Worm (Caenorhabditis elegans) whole organism, late embryonic: Measurements from ENCODE around the gene R11H6.4.

Source experiments
- C08G9.2 ChIP-seq: sonication (generic microtip); optimal IDR thresholded peaks from 2 replicates; lab custom pipeline; 2016; ENCODE audit warnings: mild to moderate bottlenecking, missing genetic modification characterization, moderate library complexity, missing compliant biosample characterization
- Y22D7AL.16 ChIP-seq: sonication (generic microtip); optimal IDR thresholded peaks from 2 replicates; lab custom pipeline; 2016; ENCODE audit warnings: missing genetic modification characterization, missing compliant biosample characterization
- ama-1 ChIP-seq: fragments of 150-350 bp; optimal IDR thresholded peaks from 2 replicates; lab custom pipeline; 2014
- ceh-19 ChIP-seq: fragments of 200-800 bp; sonication (Bioruptor generic); optimal IDR thresholded peaks from 2 replicates; lab custom pipeline; 2018; ENCODE audit warnings: mild to moderate bottlenecking, missing genetic modification characterization, missing compliant biosample characterization
- ceh-2 ChIP-seq: sonication (generic microtip); optimal IDR thresholded peaks from 2 replicates; lab custom pipeline; 2016; ENCODE audit warnings: missing genotype, missing genetic modification characterization, missing compliant biosample characterization
- ceh-30 ChIP-seq: fragments of 150-350 bp; optimal IDR thresholded peaks from 2 replicates; lab custom pipeline; 2014; ENCODE audit warnings: missing biosample characterization, missing genetic modification characterization
- ceh-31 ChIP-seq: sonication (generic microtip); optimal IDR thresholded peaks from 2 replicates; lab custom pipeline; 2016; ENCODE audit warnings: missing genetic modification characterization, missing compliant biosample characterization
- ceh-34 ChIP-seq: sonication (generic microtip); optimal IDR thresholded peaks from 2 replicates; lab custom pipeline; 2016; ENCODE audit warnings: mild to moderate bottlenecking, missing genetic modification characterization, missing compliant biosample characterization
- ceh-45 ChIP-seq: fragments of 200-800 bp; sonication (Bioruptor generic); IDR thresholded peaks from 2 replicates; pipeline ENCODE4 v1.3.6; 2022; ENCODE audit warnings: missing genetic modification reagents, missing genetic modification characterization, missing compliant biosample characterization
- ceh-48 ChIP-seq: sonication (generic microtip); optimal IDR thresholded peaks from 2 replicates; lab custom pipeline; 2016; ENCODE audit warnings: missing genetic modification characterization, inconsistent platforms, missing compliant biosample characterization
- ceh-6 ChIP-seq: fragments of 200-800 bp; sonication (Bioruptor generic); optimal IDR thresholded peaks from 2 replicates; lab custom pipeline; 2018; ENCODE audit warnings: mild to moderate bottlenecking, missing genetic modification characterization, missing compliant biosample characterization
- dve-1 ChIP-seq: sonication (generic microtip); optimal IDR thresholded peaks from 2 replicates; lab custom pipeline; 2017; ENCODE audit warnings: antibody characterized with exemption, mild to moderate bottlenecking, missing genetic modification characterization, missing compliant biosample characterization
- elt-4 ChIP-seq: sonication (generic microtip); optimal IDR thresholded peaks from 2 replicates; lab custom pipeline; 2016; ENCODE audit warnings: missing genetic modification characterization, missing compliant biosample characterization
- ets-4 ChIP-seq: sonication (generic microtip); optimal IDR thresholded peaks from 2 replicates; lab custom pipeline; 2016; ENCODE audit warnings: missing genetic modification characterization, missing compliant biosample characterization
- eyg-1 ChIP-seq: sonication (generic microtip); optimal IDR thresholded peaks from 2 replicates; lab custom pipeline; 2016; ENCODE audit warnings: missing genotype, missing genetic modification characterization, missing compliant biosample characterization
- fkh-6 ChIP-seq: sonication (generic microtip); optimal IDR thresholded peaks from 2 replicates; lab custom pipeline; 2016; ENCODE audit warnings: missing genetic modification characterization, missing compliant biosample characterization
- nfya-1 ChIP-seq: sonication (generic microtip); optimal IDR thresholded peaks from 2 replicates; lab custom pipeline; 2017; ENCODE audit warnings: missing genetic modification characterization, mild to moderate bottlenecking, missing compliant biosample characterization, antibody characterized with exemption, moderate library complexity
- nhr-232 ChIP-seq: sonication (generic microtip); optimal IDR thresholded peaks from 2 replicates; lab custom pipeline; 2016; ENCODE audit warnings: missing genetic modification characterization, missing compliant biosample characterization
- npax-4 ChIP-seq: sonication (generic microtip); optimal IDR thresholded peaks from 2 replicates; lab custom pipeline; 2016; ENCODE audit warnings: missing genetic modification characterization, missing compliant biosample characterization
- pat-9 ChIP-seq: fragments of 200-800 bp; sonication (Bioruptor generic); optimal IDR thresholded peaks from 2 replicates; lab custom pipeline; 2018; ENCODE audit warnings: mild to moderate bottlenecking, missing genetic modification characterization, moderate library complexity, missing compliant biosample characterization
- pax-1 ChIP-seq: fragments of 150-350 bp; optimal IDR thresholded peaks from 2 replicates; lab custom pipeline; 2014; ENCODE audit warnings: missing biosample characterization, missing genetic modification characterization
- pha-2 ChIP-seq: sonication (generic microtip); optimal IDR thresholded peaks from 2 replicates; lab custom pipeline; 2017; ENCODE audit warnings: mild to moderate bottlenecking, missing genetic modification characterization, missing compliant biosample characterization
- pha-4 ChIP-seq: fragments of 150-350 bp; optimal IDR thresholded peaks from 2 replicates; lab custom pipeline; 2018; ENCODE audit warnings: missing biosample characterization, missing genetic modification reagents, missing genetic modification characterization
- pros-1 ChIP-seq: fragments of 150-350 bp; optimal IDR thresholded peaks from 2 replicates; lab custom pipeline; 2014; ENCODE audit warnings: missing biosample characterization, missing genetic modification reagents, missing genetic modification characterization
- rnt-1 ChIP-seq: sonication (generic microtip); optimal IDR thresholded peaks from 2 replicates; lab custom pipeline; 2016; ENCODE audit warnings: missing genetic modification characterization, missing compliant biosample characterization
- unc-42 ChIP-seq: sonication (generic microtip); optimal IDR thresholded peaks from 2 replicates; lab custom pipeline; 2016; ENCODE audit warnings: missing genotype, missing genetic modification characterization, missing compliant biosample characterization
- unc-86 ChIP-seq: sonication (generic microtip); optimal IDR thresholded peaks from 2 replicates; lab custom pipeline; 2016; ENCODE audit warnings: missing genetic modification characterization, missing compliant biosample characterization

R11H6.4 gene

DNA sequence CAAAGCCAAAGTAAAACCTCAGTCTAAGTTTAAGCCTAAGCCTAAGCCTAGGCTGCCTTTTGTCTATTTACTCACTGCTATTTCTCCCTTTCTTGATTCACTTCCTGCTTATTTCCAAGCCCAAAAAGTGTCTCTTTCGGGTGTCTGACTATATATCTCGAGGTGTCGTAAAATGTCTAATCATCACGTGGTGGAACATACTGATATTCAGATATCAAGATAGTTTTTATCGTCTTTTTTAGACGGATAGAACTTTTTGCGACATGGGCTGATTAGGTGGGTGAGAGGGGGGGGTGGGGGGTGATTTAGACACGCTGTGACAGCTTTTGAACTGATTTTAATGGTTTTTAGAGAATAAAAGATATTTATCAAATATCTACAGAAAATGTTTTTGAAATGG lies 47.2 kb downstream of the R11H6.4 start:
- TF ChIP-seq nhr-232 (tag; lab: Kevin White, UChicago) (no peak), elt-4 (tag; lab: Kevin White, UChicago) (no peak), ceh-45 (GFP tag; lab: Robert Waterston, UW) (no peak), eyg-1 (tag; lab: Kevin White, UChicago) (no peak), rnt-1 (tag; lab: Kevin White, UChicago) (no peak), unc-42 (no peak), unc-86 (tag; lab: Kevin White, UChicago) (no peak), ceh-31 (tag; lab: Kevin White, UChicago) (no peak), dve-1 (tag; lab: Kevin White, UChicago) (no peak), fkh-6 (tag; lab: Kevin White, UChicago) (no peak), ceh-6 (no peak), nfya-1 (tag; lab: Kevin White, UChicago) (no peak)
- TF ChIP-seq, all 69 proteins: peak for 0

DNA sequence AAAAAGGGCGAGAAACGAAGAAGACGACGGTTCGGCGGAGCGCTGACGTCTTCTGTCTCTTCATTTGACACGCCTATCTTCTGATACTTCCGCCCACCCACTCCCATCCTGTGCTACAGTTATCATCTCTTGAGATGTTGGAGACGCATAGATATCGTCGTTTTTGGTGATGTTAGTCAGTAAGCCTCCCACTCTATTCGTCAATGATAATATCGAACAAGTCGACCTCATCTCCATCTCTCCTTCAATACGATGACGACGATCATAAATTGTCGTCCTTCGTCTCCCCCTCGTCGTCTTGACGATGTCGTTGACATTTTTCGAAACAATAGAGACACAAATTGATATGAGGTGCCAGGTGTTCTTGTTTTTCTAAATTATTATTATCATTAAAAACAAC lies 48.4 kb downstream of the R11H6.4 start, which contains the start of gene slc-25A29:
Gene slc-25A29, minus strand, starts transcription at position 45 of the 400 bp plus-strand sequence.
- TF ChIP-seq ceh-34 (no peak), ceh-31 (tag; lab: Kevin White, UChicago) (no peak), ets-4 (no peak), npax-4 (tag; lab: Kevin White, UChicago) (no peak)

ce11 chrV:14659595-14659994 lies 49.9 kb downstream of the R11H6.4 start:
- TF ChIP-seq Y22D7AL.16 (no peak), ets-4 (no peak), ceh-19 (no peak), pha-4 (no peak), ama-1 (no peak), C08G9.2 (no peak), ceh-2 (tag; lab: Kevin White, UChicago) (no peak), ceh-30 (no peak), nhr-232 (tag; lab: Kevin White, UChicago) (no peak), elt-4 (tag; lab: Kevin White, UChicago) (no peak), ceh-6 (no peak), pax-1 (no peak), pros-1 (tag; lab: Kevin White, UChicago) (no peak), pat-9 (tag; lab: Kevin White, UChicago) (no peak), ceh-48 (tag; lab: Kevin White, UChicago) (no peak), pha-2 (no peak)
